Fruit fly (Drosophila melanogaster) whole organism, embryonic: ENCODE results near the gene aux.

Source experiments
- CG1647 ChIP-seq: fragments of 200-800 bp; sonication (Bioruptor generic); optimal IDR thresholded peaks from 3 replicates; lab custom pipeline; 2016; ENCODE audit warnings: missing biosample characterization, missing genetic modification characterization
- Hand ChIP-seq: fragments of 200-800 bp; sonication (Bioruptor generic); optimal IDR thresholded peaks from 2 replicates; lab custom pipeline; 2017; ENCODE audit warnings: mild to moderate bottlenecking, missing biosample characterization, missing genetic modification reagents, missing genetic modification characterization
- Ptx1 ChIP-seq: fragments of 200-800 bp; sonication (Bioruptor generic); IDR thresholded peaks from 2 replicates; pipeline ENCODE4 v1.3.6; 2022; ENCODE audit warnings: missing biosample characterization, missing genetic modification characterization
- crol ChIP-seq: fragments of 200-800 bp; sonication (Bioruptor generic); IDR thresholded peaks from 2 replicates; pipeline ENCODE4 v1.3.6; 2022; ENCODE audit warnings: missing biosample characterization, missing genetic modification characterization
- tna ChIP-seq: fragments of 200-800 bp; sonication (Bioruptor generic); IDR thresholded peaks from 2 replicates; pipeline ENCODE4 v1.3.6; 2022; ENCODE audit warnings: missing biosample characterization, missing genetic modification characterization; ENCODE audit not compliant: partially characterized antibody

dm6 chr3R:4233018-4233385 lies 21.4 kb downstream of the aux start, which contains the start of gene abs:
- no peak for TF ChIP-seq crol
- TF ChIP-seq CG1647 (GFP tag; lab: Kevin White, UChicago): no peak
- no peak for TF ChIP-seq Hand
- TF ChIP-seq Ptx1 (GFP tag; lab: Robert Waterston, UW): no peak
- no peak for TF ChIP-seq tna
